Worm (Caenorhabditis elegans) whole organism, L4 larva: Measurements from ENCODE around the gene T16G12.8.

ENCODE experiments used
- F26F4.8 ChIP-seq: fragments of 200-800 bp; sonication (Bioruptor generic); conservative IDR thresholded peaks from 2 replicates; pipeline ENCODE4 v1.3.6; 2022; ENCODE audit warnings: missing genetic modification characterization, missing compliant biosample characterization
- F37D6.2 ChIP-seq: sonication (generic microtip); optimal IDR thresholded peaks from 2 replicates; lab custom pipeline; 2016; ENCODE audit warnings: mild to moderate bottlenecking, missing genetic modification characterization, missing compliant biosample characterization
- T20F7.1 ChIP-seq: fragments of 200-800 bp; sonication (Bioruptor generic); optimal IDR thresholded peaks from 2 replicates; lab custom pipeline; 2018; ENCODE audit warnings: mild to moderate bottlenecking, missing genetic modification characterization, missing compliant biosample characterization
- Y105C5A.15 ChIP-seq: fragments of 200-800 bp; sonication (Bioruptor generic); IDR thresholded peaks from 2 replicates; pipeline ENCODE4 v1.3.6; 2022; ENCODE audit warnings: missing genetic modification characterization, missing compliant biosample characterization
- Y5F2A.4 ChIP-seq: fragments of 200-800 bp; sonication (Bioruptor generic); optimal IDR thresholded peaks from 2 replicates; lab custom pipeline; 2018; ENCODE audit warnings: mild to moderate bottlenecking, missing genetic modification characterization, missing compliant biosample characterization
- ZK337.2 ChIP-seq: fragments of 200-800 bp; sonication (Bioruptor generic); IDR thresholded peaks from 2 replicates; pipeline ENCODE4 v1.3.6; 2022; ENCODE audit warnings: missing genetic modification reagents, missing genetic modification characterization, missing compliant biosample characterization
- ZK546.5 ChIP-seq, 2 experiments: sonication (generic microtip); optimal IDR thresholded peaks; 2 replicates each; lab custom pipeline; 2017; ENCODE audit warnings: missing biosample characterization in 2 of 2, missing genetic modification characterization in 2 of 2
- aly-2 ChIP-seq: sonication (generic microtip); optimal IDR thresholded peaks from 2 replicates; lab custom pipeline; 2018; ENCODE audit warnings: missing biosample characterization, missing genetic modification characterization
- ama-1 ChIP-seq: fragments of 150-350 bp; optimal IDR thresholded peaks from 2 replicates; lab custom pipeline; 2014; ENCODE audit warnings: inconsistent platforms, mixed read lengths
- ceh-62 ChIP-seq: sonication (generic microtip); optimal IDR thresholded peaks from 2 replicates; lab custom pipeline; 2017; ENCODE audit warnings: missing biosample characterization, missing genetic modification characterization
- dmd-6 ChIP-seq: fragments of 200-800 bp; sonication (Bioruptor generic); IDR thresholded peaks from 2 replicates; pipeline ENCODE4 v1.3.6; 2022; ENCODE audit warnings: missing genetic modification reagents, missing genetic modification characterization, missing compliant biosample characterization
- dmd-8 ChIP-seq: fragments of 200-800 bp; sonication (Bioruptor generic); IDR thresholded peaks from 2 replicates; pipeline ENCODE4 v1.3.6; 2022; ENCODE audit warnings: missing genetic modification characterization, missing compliant biosample characterization
- dmd-9 ChIP-seq: fragments of 200-800 bp; sonication (Bioruptor generic); IDR thresholded peaks from 2 replicates; pipeline ENCODE4 v1.3.6; 2022; ENCODE audit warnings: missing genetic modification reagents, missing genetic modification characterization, missing compliant biosample characterization
- dpl-1 ChIP-seq: fragments of 150-350 bp; optimal IDR thresholded peaks from 2 replicates; lab custom pipeline; 2014; ENCODE audit warnings: missing biosample characterization, missing genetic modification reagents, missing genetic modification characterization
- duxl-1 ChIP-seq: sonication (generic microtip); optimal IDR thresholded peaks from 2 replicates; lab custom pipeline; 2016; ENCODE audit warnings: mild to moderate bottlenecking, missing genetic modification characterization, moderate library complexity, missing compliant biosample characterization; ENCODE audit not compliant: poor library complexity
- dve-1 ChIP-seq: sonication (generic microtip); optimal IDR thresholded peaks from 2 replicates; lab custom pipeline; 2017; ENCODE audit warnings: antibody characterized with exemption, mild to moderate bottlenecking, missing genetic modification characterization, missing compliant biosample characterization; ENCODE audit not compliant: insufficient read depth
- fos-1 ChIP-seq: fragments of 150-350 bp; optimal IDR thresholded peaks from 2 replicates; lab custom pipeline; 2014; ENCODE audit warnings: missing biosample characterization, missing genetic modification characterization
- gei-8 ChIP-seq: fragments of 200-800 bp; sonication (Bioruptor generic); optimal IDR thresholded peaks from 2 replicates; lab custom pipeline; 2018; ENCODE audit warnings: mild to moderate bottlenecking, missing genetic modification characterization, missing compliant biosample characterization
- hif-1 ChIP-seq, 2 experiments: sonication (generic microtip); optimal IDR thresholded peaks; 2 replicates each; lab custom pipeline; 2016 to 2017; ENCODE audit warnings: missing compliant biosample characterization in 2 of 2, missing genetic modification characterization in 2 of 2, missing genetic modification reagents in 2 of 2, missing genotype in 2 of 2, mild to moderate bottlenecking in 1 of 2
- hlh-30 ChIP-seq: sonication (generic microtip); optimal IDR thresholded peaks from 2 replicates; lab custom pipeline; 2017; ENCODE audit warnings: antibody characterized with exemption, mild to moderate bottlenecking, missing genetic modification characterization, missing compliant biosample characterization; ENCODE audit not compliant: insufficient read depth
- lin-15B ChIP-seq: fragments of 150-350 bp; sonication (generic microtip); optimal IDR thresholded peaks from 3 replicates; lab custom pipeline; 2014; ENCODE audit warnings: missing biosample characterization, missing genetic modification characterization
- lin-29 ChIP-seq: fragments of 200-800 bp; sonication (Bioruptor generic); IDR thresholded peaks from 2 replicates; pipeline ENCODE4 v1.3.6; 2022; ENCODE audit warnings: missing genetic modification reagents, missing genetic modification characterization, missing compliant biosample characterization
- lin-39 ChIP-seq: fragments of 150-350 bp; optimal IDR thresholded peaks from 2 replicates; lab custom pipeline; 2014; ENCODE audit warnings: missing biosample characterization, missing genetic modification reagents, missing genetic modification characterization
- lir-3 ChIP-seq: sonication (generic microtip); optimal IDR thresholded peaks from 2 replicates; lab custom pipeline; 2016; ENCODE audit warnings: mild to moderate bottlenecking, missing genetic modification characterization, missing compliant biosample characterization
- lsy-2 ChIP-seq, 2 experiments: fragments of 150-350 bp in 1 of 2; sonication (generic microtip) in 1 of 2; optimal IDR thresholded peaks; 2 replicates each; lab custom pipeline; 2014 to 2017; ENCODE audit warnings: missing biosample characterization in 2 of 2, missing genetic modification characterization in 2 of 2
- madf-5 ChIP-seq, 2 experiments: fragments of 200-800 bp; sonication (Bioruptor generic); IDR thresholded peaks; 2 replicates each; pipeline ENCODE4 v1.3.6; 2022; ENCODE audit warnings: missing compliant biosample characterization in 2 of 2, missing genetic modification characterization in 2 of 2
- madf-9 ChIP-seq: fragments of 200-800 bp; sonication (Bioruptor generic); conservative IDR thresholded peaks from 2 replicates; pipeline ENCODE4 v1.3.6; 2022; ENCODE audit warnings: missing genetic modification reagents, missing genetic modification characterization, missing compliant biosample characterization
- mdl-1 ChIP-seq, 2 experiments: fragments of 150-350 bp in 1 of 2; sonication (generic microtip) in 1 of 2; optimal IDR thresholded peaks; 2 replicates each; lab custom pipeline; 2014 to 2017; ENCODE audit warnings: missing biosample characterization in 2 of 2, missing genetic modification characterization in 2 of 2
- nhr-102 ChIP-seq: sonication (generic microtip); optimal IDR thresholded peaks from 2 replicates; lab custom pipeline; 2016; ENCODE audit warnings: mild to moderate bottlenecking, missing genetic modification characterization, moderate library complexity, missing compliant biosample characterization
- nhr-11 ChIP-seq: fragments of 150-350 bp; optimal IDR thresholded peaks from 2 replicates; lab custom pipeline; 2014; ENCODE audit warnings: missing biosample characterization, missing genetic modification characterization
- nhr-237 ChIP-seq: sonication (generic microtip); optimal IDR thresholded peaks from 2 replicates; lab custom pipeline; 2017; ENCODE audit warnings: missing biosample characterization, missing genetic modification characterization
- nhr-25 ChIP-seq: sonication (generic microtip); optimal IDR thresholded peaks from 2 replicates; lab custom pipeline; 2017; ENCODE audit warnings: missing genetic modification characterization, mild to moderate bottlenecking, missing compliant biosample characterization, antibody characterized with exemption, moderate library complexity, borderline replicate concordance; ENCODE audit not compliant: insufficient read depth
- nhr-48 ChIP-seq: sonication (generic microtip); optimal IDR thresholded peaks from 2 replicates; lab custom pipeline; 2016; ENCODE audit warnings: mild to moderate bottlenecking, missing genetic modification characterization, missing compliant biosample characterization
- nhr-6 ChIP-seq: fragments of 150-350 bp; optimal IDR thresholded peaks from 2 replicates; lab custom pipeline; 2014; ENCODE audit warnings: missing biosample characterization, missing genetic modification characterization
- nhr-76 ChIP-seq: fragments of 150-350 bp; optimal IDR thresholded peaks from 2 replicates; lab custom pipeline; 2014; ENCODE audit warnings: missing biosample characterization, missing genetic modification characterization
- nhr-77 ChIP-seq: fragments of 150-350 bp; optimal IDR thresholded peaks from 2 replicates; lab custom pipeline; 2014; ENCODE audit warnings: missing biosample characterization, missing genetic modification characterization
- php-3 ChIP-seq: fragments of 200-800 bp; sonication (Bioruptor generic); IDR thresholded peaks from 2 replicates; pipeline ENCODE4 v1.3.6; 2022; ENCODE audit warnings: missing genetic modification reagents, missing genetic modification characterization, missing compliant biosample characterization
- pqm-1 ChIP-seq: sonication (generic microtip); optimal IDR thresholded peaks from 2 replicates; lab custom pipeline; 2017; ENCODE audit warnings: missing biosample characterization, missing genetic modification characterization
- rbr-2 ChIP-seq: sonication (generic microtip); optimal IDR thresholded peaks from 2 replicates; lab custom pipeline; 2016; ENCODE audit warnings: missing genotype, missing genetic modification characterization, missing compliant biosample characterization
- saeg-2 ChIP-seq: fragments of 200-800 bp; sonication (Bioruptor generic); IDR thresholded peaks from 2 replicates; pipeline ENCODE4 v1.3.6; 2022; ENCODE audit warnings: missing genetic modification reagents, missing genetic modification characterization, missing compliant biosample characterization
- snpc-4 ChIP-seq: fragments of 150-350 bp; optimal IDR thresholded peaks from 2 replicates; lab custom pipeline; 2014; ENCODE audit warnings: missing biosample characterization, missing genetic modification characterization
- spr-1 ChIP-seq: sonication (generic microtip); optimal IDR thresholded peaks from 2 replicates; lab custom pipeline; 2016; ENCODE audit warnings: mild to moderate bottlenecking, missing genetic modification characterization, missing compliant biosample characterization
- spr-3 ChIP-seq: fragments of 200-800 bp; sonication (Bioruptor generic); optimal IDR thresholded peaks from 2 replicates; lab custom pipeline; 2018; ENCODE audit warnings: mild to moderate bottlenecking, missing genetic modification characterization, missing compliant biosample characterization
- unc-130 ChIP-seq: sonication (generic microtip); optimal IDR thresholded peaks from 2 replicates; lab custom pipeline; 2016; ENCODE audit warnings: missing genetic modification reagents, missing genetic modification characterization, missing compliant biosample characterization
- unc-39 ChIP-seq: sonication (generic microtip); optimal IDR thresholded peaks from 2 replicates; lab custom pipeline; 2017; ENCODE audit warnings: missing biosample characterization, missing genetic modification characterization
- unc-62 ChIP-seq, 3 experiments: fragments of 150-350 bp in 1 of 3; sonication (generic microtip); optimal IDR thresholded peaks in 2 of 3; peaks in 1 of 3; 1 replicate in 1 of 3; 2 replicates in 2 of 3; lab custom pipeline; 2014 to 2017; ENCODE audit warnings: missing biosample characterization in 3 of 3, missing genetic modification characterization in 3 of 3, missing genetic modification reagents in 3 of 3, missing genotype in 1 of 3
- zfp-2 ChIP-seq: sonication (generic microtip); optimal IDR thresholded peaks from 2 replicates; lab custom pipeline; 2016; ENCODE audit warnings: mild to moderate bottlenecking, missing genetic modification characterization, missing compliant biosample characterization
- zip-11 ChIP-seq: fragments of 200-800 bp; sonication (Bioruptor generic); IDR thresholded peaks from 2 replicates; pipeline ENCODE4 v1.3.6; 2022; ENCODE audit warnings: missing genetic modification characterization, missing compliant biosample characterization
- ztf-11 ChIP-seq: fragments of 150-350 bp; optimal IDR thresholded peaks from 2 replicates; lab custom pipeline; 2014; ENCODE audit warnings: missing biosample characterization, missing genetic modification characterization
- ztf-7 ChIP-seq: fragments of 150-350 bp; optimal IDR thresholded peaks from 2 replicates; lab custom pipeline; 2014; ENCODE audit warnings: missing biosample characterization, missing genetic modification characterization

The T16G12.8 gene

ce11 chrIII:10016413-10017051 is 42.6 kb upstream of the T16G12.8 start, which contains the start of gene rgs-1:
Gene rgs-1 (minus strand): TSS chrIII:10016558.
- TF ChIP-seq ZK546.5 (tag; optimal IDR thresholded peaks at IDR 0.05; lab: Kevin White, UChicago) = no peak
- no peak for TF ChIP-seq nhr-6
- TF ChIP-seq nhr-25 (tag; lab: Kevin White, UChicago) = no peak
- TF ChIP-seq F26F4.8 (GFP tag; lab: Robert Waterston, UW) = no peak
- TF ChIP-seq lin-39 (tag; lab: Kevin White, UChicago) = no peak
- TF ChIP-seq spr-3 (GFP tag; lab: Kevin White, UChicago) = no peak
- no peak for TF ChIP-seq nhr-102 (tag; lab: Kevin White, UChicago)
- no peak for TF ChIP-seq fos-1
- TF ChIP-seq unc-62 (GFP tag; optimal IDR thresholded peaks at IDR 0.05 in 1 of 2; lab: Kevin White, UChicago) = peak in 1 of 2 experiments; percentile 95
- no peak for TF ChIP-seq unc-62 (tag; optimal IDR thresholded peaks at IDR 0.05; lab: Kevin White, UChicago)
- no peak for TF ChIP-seq Y5F2A.4 (GFP tag; lab: Kevin White, UChicago)
- TF ChIP-seq zip-11 (GFP tag; lab: Robert Waterston, UW) = no peak
- peak in 1 of 2 experiments; percentile 85 for TF ChIP-seq mdl-1 (tag; optimal IDR thresholded peaks at IDR 0.05; lab: Kevin White, UChicago)
- no peak for TF ChIP-seq unc-39 (tag; lab: Kevin White, UChicago)
- TF ChIP-seq zfp-2 = no peak
- no peak for TF ChIP-seq nhr-77 (tag; lab: Kevin White, UChicago)
- no peak for TF ChIP-seq php-3
- no peak for TF ChIP-seq unc-130 (GFP tag; lab: Kevin White, UChicago)
- peak; percentile 45 to 53 for TF ChIP-seq lsy-2 (tag; optimal IDR thresholded peaks at IDR 0.05; lab: Kevin White, UChicago)
- TF ChIP-seq lin-29 (GFP tag; lab: Robert Waterston, UW) = no peak
- no peak for TF ChIP-seq T20F7.1 (GFP tag; lab: Kevin White, UChicago)
- no peak for TF ChIP-seq dmd-9
- TF ChIP-seq ztf-11 (tag; lab: Kevin White, UChicago) = no peak
- no peak for TF ChIP-seq duxl-1 (tag; lab: Kevin White, UChicago)
- TF ChIP-seq ceh-62 (tag; lab: Kevin White, UChicago) = no peak
- no peak for TF ChIP-seq lir-3 (tag; lab: Kevin White, UChicago)
- no peak for TF ChIP-seq saeg-2 (GFP tag; lab: Robert Waterston, UW)
- no peak for TF ChIP-seq F37D6.2 (tag; lab: Kevin White, UChicago)
- TF ChIP-seq madf-9 (GFP tag; lab: Robert Waterston, UW) = no peak
- no peak for TF ChIP-seq nhr-76
- no peak for TF ChIP-seq gei-8 (GFP tag; lab: Kevin White, UChicago)
- TF ChIP-seq nhr-48 (tag; lab: Kevin White, UChicago) = no peak
- TF ChIP-seq snpc-4 (tag; lab: Kevin White, UChicago) = no peak
- TF ChIP-seq pqm-1 (tag; lab: Kevin White, UChicago) = no peak
- no peak for TF ChIP-seq madf-5 (GFP tag; IDR thresholded peaks at IDR 0.05; lab: Robert Waterston, UW)
- TF ChIP-seq hlh-30 = peak; percentile 89
- TF ChIP-seq aly-2 = no peak
- no peak for TF ChIP-seq dmd-8 (GFP tag; lab: Robert Waterston, UW)
- no peak for TF ChIP-seq hif-1 (tag; optimal IDR thresholded peaks at IDR 0.05; lab: Kevin White, UChicago)
- no peak for TF ChIP-seq dmd-6
- no peak for TF ChIP-seq lin-15B
- no peak for TF ChIP-seq ama-1 (lab: Kevin White, UChicago)
- no peak for TF ChIP-seq nhr-237 (tag; lab: Kevin White, UChicago)
- TF ChIP-seq nhr-11 = no peak
- peak; percentile 56 for TF ChIP-seq rbr-2 (tag; lab: Kevin White, UChicago)
- TF ChIP-seq ZK337.2 (GFP tag; lab: Robert Waterston, UW) = no peak
- no peak for TF ChIP-seq Y105C5A.15
- TF ChIP-seq dve-1 = no peak
- TF ChIP-seq ztf-7 (tag; lab: Kevin White, UChicago) = no peak
- no peak for TF ChIP-seq dpl-1 (GFP tag; lab: Kevin White, UChicago)
- no peak for TF ChIP-seq spr-1 (tag; lab: Kevin White, UChicago)
